Fruit fly (Drosophila melanogaster) whole organism, embryonic: ENCODE measurements around the gene mRpL15.
A peak's percentile ranks its signal among the peaks of the same experiment; 100 is the strongest.

Source experiments
- CG11504 ChIP-seq: fragments of 200-800 bp; sonication (Bioruptor generic); optimal IDR thresholded peaks from 3 replicates; lab custom pipeline; 2019; ENCODE audit warnings: missing biosample characterization, mild to moderate bottlenecking, missing genetic modification characterization, moderate library complexity
- CG1233 ChIP-seq: fragments of 200-800 bp; sonication (Bioruptor generic); optimal IDR thresholded peaks from 4 replicates; lab custom pipeline; 2018; ENCODE audit warnings: missing biosample characterization, mild to moderate bottlenecking, missing genetic modification characterization
- CG31388 ChIP-seq: fragments of 200-800 bp; sonication (Bioruptor generic); optimal IDR thresholded peaks from 2 replicates; lab custom pipeline; 2016; ENCODE audit warnings: missing biosample characterization, missing genetic modification characterization
- CG4707 ChIP-seq: fragments of 200-800 bp; sonication (Bioruptor generic); optimal IDR thresholded peaks from 2 replicates; lab custom pipeline; 2018; ENCODE audit warnings: missing biosample characterization, mild to moderate bottlenecking, missing genetic modification characterization, moderate library complexity
- CG7745 ChIP-seq: fragments of 200-800 bp; sonication (Bioruptor generic); optimal IDR thresholded peaks from 2 replicates; lab custom pipeline; 2018; ENCODE audit warnings: missing biosample characterization, mild to moderate bottlenecking, missing genetic modification characterization, moderate library complexity
- Camta ChIP-seq: fragments of 200-800 bp; sonication (Bioruptor generic); optimal IDR thresholded peaks from 2 replicates; lab custom pipeline; 2016; ENCODE audit warnings: missing biosample characterization, missing genetic modification characterization
- HLHmδ ChIP-seq: fragments of 200-800 bp; sonication (Bioruptor generic); optimal IDR thresholded peaks from 2 replicates; lab custom pipeline; 2018; ENCODE audit warnings: missing biosample characterization, mild to moderate bottlenecking, missing genetic modification characterization, moderate library complexity
- psq ChIP-seq: fragments of 200-800 bp; sonication (Bioruptor generic); optimal IDR thresholded peaks from 2 replicates; lab custom pipeline; 2017; ENCODE audit warnings: missing biosample characterization, missing genetic modification characterization
- sisA ChIP-seq: fragments of 200-800 bp; sonication (Bioruptor generic); IDR thresholded peaks from 2 replicates; pipeline ENCODE4 v1.3.6; 2022; ENCODE audit warnings: missing biosample characterization, missing genetic modification characterization
- sna ChIP-seq: fragments of 200-800 bp; sonication (Bioruptor generic); IDR thresholded peaks from 2 replicates; pipeline ENCODE4 v1.3.6; 2022; ENCODE audit warnings: missing biosample characterization, missing genetic modification characterization; ENCODE audit not compliant: partially characterized antibody
- sob ChIP-seq: fragments of 200-800 bp; sonication (Bioruptor generic); IDR thresholded peaks from 2 replicates; pipeline ENCODE4 v1.3.6; 2022; ENCODE audit warnings: missing biosample characterization, missing genetic modification characterization
- wdn ChIP-seq: fragments of 200-800 bp; sonication (Bioruptor generic); IDR thresholded peaks from 2 replicates; pipeline ENCODE4 v1.3.6; 2022; ENCODE audit warnings: missing biosample characterization, missing genetic modification characterization

- TF ChIP-seq CG4707, result no peak
- TF ChIP-seq sisA (GFP tag; lab: Robert Waterston, UW), result no peak
- TF ChIP-seq sna (GFP tag; lab: Robert Waterston, UW), result 0 out of 2 replicates have a peak, but pooled peaks have one; percentile 15
- no peak for TF ChIP-seq CG1233
- TF ChIP-seq psq, result no peak
- TF ChIP-seq wdn, result no peak
- TF ChIP-seq CG11504 (tag; lab: Kevin White, UChicago), result no peak
- TF ChIP-seq HLHmδ, result no peak
- no peak for TF ChIP-seq Camta
- TF ChIP-seq CG31388 (GFP tag; lab: Kevin White, UChicago), result no peak
- TF ChIP-seq sob (GFP tag; lab: Robert Waterston, UW), result no peak
- no peak for TF ChIP-seq CG7745 (tag; lab: Kevin White, UChicago)
Measured at dm6 chr3L:20430182-20430581, 5.8 kb downstream of the mRpL15 start, which contains the start of gene CG5262.
